Fruit fly (Drosophila melanogaster) ovary, adult (tissue): ENCODE measurements around the gene Scox.
A peak's percentile ranks its signal among the peaks of the same experiment; 100 is the strongest.

Experiments
- CG17801 ChIP-seq: fragments of 200-800 bp; optimal IDR thresholded peaks from 2 replicates; lab custom pipeline; 2019; ENCODE audit warnings: missing biosample characterization, mild to moderate bottlenecking, missing genetic modification characterization, moderate library complexity; ENCODE audit not compliant: partially characterized antibody

The Scox gene

DNA sequence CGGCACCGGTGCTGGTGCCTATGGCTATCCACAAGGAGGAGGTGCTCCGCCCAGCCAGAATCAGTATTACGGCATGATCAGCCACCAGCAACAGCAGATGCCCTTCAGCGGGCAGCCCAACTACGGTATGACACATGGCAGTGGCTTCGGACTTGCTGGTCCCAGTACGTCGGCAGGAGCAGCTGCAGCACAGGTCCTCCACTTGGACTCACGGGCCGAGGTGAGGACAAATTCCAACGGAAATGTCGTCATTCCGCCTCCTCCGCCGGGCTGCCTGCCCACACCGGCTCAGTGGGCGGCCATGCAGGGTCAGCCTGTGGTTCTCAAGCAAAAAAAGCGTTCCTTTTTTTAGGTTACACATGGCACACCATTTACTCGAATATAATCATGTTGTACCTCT is 2.8 kb downstream of the Scox start:
- TF ChIP-seq CG17801 (GFP tag; lab: Kevin White, UChicago) = no peak

DNA sequence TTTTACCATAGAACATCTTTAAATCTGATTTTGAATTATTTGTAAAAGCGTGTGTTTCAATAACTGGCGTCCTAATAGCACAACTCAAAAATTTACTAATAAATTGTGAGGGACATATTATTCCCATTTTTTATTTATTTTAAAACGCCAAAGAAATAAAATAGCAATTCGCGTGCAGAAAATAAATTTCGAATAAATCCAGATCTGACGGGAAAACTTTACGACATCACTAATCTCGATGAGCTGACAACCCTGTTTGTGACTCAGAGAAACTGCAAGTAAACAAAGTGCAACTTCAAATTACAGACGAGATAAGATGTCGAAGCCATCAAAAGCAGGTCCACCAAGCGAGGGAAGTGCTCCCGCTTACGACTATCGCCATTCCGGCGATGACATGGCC is 3.3 kb downstream of the Scox start, which contains the start of gene CG34125:
Gene CG34125 (plus strand): TSS at position 254 of the 400 bp plus-strand sequence.
- peak; percentile 13 for TF ChIP-seq CG17801 (GFP tag; lab: Kevin White, UChicago)

DNA sequence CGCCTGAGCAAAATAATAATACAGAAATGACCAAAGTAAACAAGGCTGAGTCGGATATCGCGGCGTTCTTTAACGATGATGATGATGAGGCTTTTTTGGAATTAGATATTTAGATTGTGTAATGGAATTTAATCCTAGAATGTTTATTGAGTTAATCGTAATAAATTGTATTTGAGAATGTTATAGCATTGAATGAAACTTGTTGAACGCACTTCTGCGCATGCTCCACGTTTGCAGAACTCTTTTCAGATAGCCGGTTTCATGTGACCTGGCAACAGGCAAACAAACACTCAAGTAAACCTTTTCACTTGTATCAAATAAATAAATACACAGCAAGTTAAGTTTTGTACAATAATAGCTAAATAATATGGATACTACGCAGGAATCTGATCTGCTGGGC is 10.6 kb downstream of the Scox start, which contains the start of gene CG34124:
Gene CG34124 (plus strand): TSS at position 301 of the 400 bp plus-strand sequence.
- no peak for TF ChIP-seq CG17801 (GFP tag; lab: Kevin White, UChicago)

DNA sequence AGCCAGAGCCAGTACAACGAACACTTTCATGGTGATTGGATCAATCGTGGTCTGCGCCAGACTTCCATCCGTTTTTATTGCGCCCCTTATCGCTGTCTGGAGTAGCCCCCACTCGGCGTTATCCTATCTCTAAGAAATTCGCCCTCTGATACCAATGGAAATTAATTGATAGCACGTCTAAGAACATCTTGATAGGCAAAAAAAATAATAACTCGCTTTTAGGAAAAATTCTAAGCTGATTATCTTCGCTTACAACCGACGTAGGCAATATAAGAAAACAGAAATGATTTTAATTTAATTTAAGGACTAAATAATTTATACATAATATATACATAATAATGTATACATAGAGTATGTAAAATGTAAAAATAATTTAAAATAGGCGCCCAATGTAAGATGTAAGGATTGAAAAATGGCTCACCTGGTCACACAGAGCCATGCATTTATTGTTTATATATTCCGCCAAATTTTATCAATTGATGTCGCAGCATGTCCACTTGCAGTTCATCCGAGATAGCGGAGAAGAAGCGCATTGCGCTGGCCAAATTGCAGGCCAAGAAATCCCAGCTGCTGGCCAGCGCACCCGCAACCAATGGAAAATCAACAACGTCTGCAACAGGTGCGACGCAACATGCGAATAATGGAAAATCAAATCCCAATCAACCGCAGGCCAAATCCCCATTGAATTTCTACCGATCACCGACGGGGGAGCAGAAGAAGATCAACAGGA is 13.5 kb downstream of the Scox start, which contains the start of the genes Jon25Bi and Marcal1:
Gene Jon25Bi (minus strand): TSS at position 51 of the 730 bp plus-strand sequence.
Gene Marcal1 (plus strand): TSS at position 416 of the 730 bp plus-strand sequence.
- TF ChIP-seq CG17801 (GFP tag; lab: Kevin White, UChicago) = no peak

DNA sequence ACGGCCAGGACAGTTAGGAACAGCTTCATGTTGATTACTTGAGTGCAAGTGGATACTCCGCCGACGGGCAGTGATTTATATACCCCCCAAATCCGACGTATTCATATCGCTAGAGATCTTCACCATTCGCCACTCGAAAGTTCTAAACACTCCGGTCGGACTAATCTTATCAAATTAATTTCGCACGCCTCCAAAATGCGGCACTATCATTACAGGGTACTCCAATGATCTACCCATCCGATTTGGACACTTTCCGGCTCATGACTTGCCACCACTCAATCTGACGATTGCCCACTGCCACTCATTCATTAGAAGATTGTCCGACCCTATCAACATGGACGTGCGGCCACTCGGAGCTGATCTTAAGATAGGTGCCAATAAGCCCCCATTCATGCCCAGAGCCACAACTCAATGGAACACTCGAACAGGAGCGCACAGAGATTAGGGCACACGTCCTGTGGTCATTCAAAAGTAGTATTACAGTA is 15.6 kb downstream of the Scox start, which contains the start of gene Jon25Bii:
Gene Jon25Bii (minus strand): TSS at position 51 of the 485 bp plus-strand sequence.
- no peak for TF ChIP-seq CG17801 (GFP tag; lab: Kevin White, UChicago)

DNA sequence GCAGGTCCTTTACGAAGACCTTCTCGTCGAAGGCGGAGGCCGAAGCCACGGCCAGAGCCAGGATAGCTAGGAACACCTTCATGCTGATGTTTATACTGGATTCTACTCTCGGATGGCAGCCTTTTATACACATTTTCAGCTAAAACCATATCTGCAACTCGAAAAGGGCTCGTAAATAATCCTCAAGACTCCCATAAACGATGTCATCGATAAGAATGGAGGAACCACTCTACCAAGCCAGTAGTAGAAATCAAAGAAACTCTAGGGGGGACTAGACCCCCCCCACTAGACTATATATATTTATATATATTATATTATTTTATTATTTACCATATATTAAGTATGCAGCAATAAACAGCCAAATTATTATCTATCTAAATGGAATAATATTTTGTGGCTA is 18.1 kb downstream of the Scox start, which contains the start of gene Jon25Biii:
Gene Jon25Biii (minus strand): TSS at position 101 of the 400 bp plus-strand sequence.
- no peak for TF ChIP-seq CG17801 (GFP tag; lab: Kevin White, UChicago)

DNA sequence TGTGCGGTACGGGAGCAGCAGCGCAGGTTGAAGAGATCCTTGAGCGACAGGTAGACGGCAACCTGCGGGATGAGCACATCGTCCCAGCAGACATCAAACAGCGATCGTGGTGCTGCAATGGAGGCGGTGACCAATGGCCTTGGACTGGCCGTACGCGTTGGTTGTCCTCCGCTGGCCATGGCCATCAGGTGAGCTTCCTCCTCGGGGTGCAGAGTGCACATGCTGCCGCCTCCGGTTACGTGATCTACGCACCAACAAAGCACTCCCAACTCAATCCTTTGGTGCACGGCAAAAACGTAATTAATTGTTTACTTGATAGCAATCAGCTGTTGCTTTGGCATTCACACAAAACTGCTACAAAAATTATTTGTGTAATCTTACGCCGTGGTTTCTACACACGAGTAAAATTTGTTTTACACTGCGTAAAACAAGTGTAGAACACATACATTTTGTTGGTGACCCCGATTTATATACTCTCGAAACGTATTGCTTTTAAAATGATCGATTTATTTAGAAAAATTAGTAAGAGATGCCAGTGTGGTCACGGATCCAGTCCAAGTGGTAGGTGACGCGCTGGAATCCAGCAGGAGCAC is 19.2 kb downstream of the Scox start, which contains the start of gene jet:
Gene jet (minus strand): TSS at position 332 of the 593 bp plus-strand sequence.
- no peak for TF ChIP-seq CG17801 (GFP tag; lab: Kevin White, UChicago)

DNA sequence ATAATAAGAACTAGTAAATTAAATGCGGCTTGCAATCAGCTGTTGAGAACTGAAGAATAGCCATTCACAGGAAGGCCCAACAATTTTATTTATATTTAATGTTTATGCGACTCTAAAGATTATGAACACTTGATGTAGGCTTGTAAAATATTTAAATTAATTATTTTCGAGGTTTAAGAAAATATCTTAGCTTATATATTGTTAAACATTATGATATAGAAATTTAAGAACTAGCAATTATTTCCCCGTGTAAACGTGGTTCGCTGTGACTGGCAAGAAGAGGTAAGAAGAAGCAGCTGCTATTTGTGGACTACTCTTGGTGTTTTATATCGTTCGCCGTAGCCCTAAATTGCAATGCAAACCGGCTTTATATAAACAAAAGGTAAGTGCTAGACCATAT is 23.4 kb downstream of the Scox start, which contains the start of the genes mRpL24 and betaggt-I:
Gene mRpL24 (minus strand): TSS at position 62 of the 400 bp plus-strand sequence.
Gene betaggt-I (plus strand): TSS at position 280 of the 400 bp plus-strand sequence.
- TF ChIP-seq CG17801 (GFP tag; lab: Kevin White, UChicago) = peak; percentile 98

DNA sequence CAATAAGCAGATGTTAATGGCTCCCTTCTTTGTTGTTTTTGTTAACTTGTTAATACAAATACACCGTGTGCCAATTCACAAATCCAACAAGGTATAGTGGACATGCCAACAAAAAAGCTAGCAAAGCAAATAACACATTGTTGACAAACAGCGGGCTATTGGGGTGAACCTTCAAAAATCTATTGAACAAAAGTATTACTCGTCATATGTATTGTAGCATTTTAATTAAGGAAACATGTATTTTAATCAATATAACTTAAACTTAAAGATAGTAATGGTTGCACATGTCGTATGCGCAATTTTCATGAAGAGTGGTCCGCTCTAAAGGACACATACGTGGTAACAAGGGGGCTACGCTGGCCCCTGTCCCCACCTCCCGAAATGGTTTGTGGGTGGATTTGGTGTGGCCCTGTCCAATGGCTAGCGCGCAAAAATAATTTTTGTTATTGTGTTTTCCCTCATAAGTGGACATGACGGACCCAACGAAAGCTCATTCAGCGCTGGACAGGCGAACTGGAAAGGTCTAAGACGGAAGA is 26.4 kb downstream of the Scox start, which contains the start of gene synr:
Gene synr (plus strand): TSS at position 486 of the 536 bp plus-strand sequence.
- TF ChIP-seq CG17801 (GFP tag; lab: Kevin White, UChicago) = no peak

DNA sequence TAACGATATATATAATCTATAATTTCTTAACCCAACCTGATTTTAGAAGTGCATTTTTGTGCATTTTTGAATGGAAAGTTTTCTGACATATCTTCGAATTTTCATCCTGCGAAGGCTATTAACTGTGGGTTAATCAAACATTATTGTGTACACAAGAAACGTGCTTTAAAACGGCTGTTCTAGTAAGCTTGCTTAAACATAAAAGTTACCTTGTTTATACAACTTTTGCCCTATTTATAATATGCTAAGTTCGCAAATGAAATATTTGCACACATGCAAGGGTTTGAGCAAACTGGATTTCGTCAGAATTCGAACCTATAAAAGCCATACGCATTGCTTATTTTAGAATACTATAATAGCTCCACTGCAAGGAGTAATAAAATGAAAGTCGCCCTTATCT is 31.7 kb downstream of the Scox start, which contains the start of gene Sgs1:
Gene Sgs1 (plus strand): TSS at position 350 of the 400 bp plus-strand sequence.
- no peak for TF ChIP-seq CG17801 (GFP tag; lab: Kevin White, UChicago)

DNA sequence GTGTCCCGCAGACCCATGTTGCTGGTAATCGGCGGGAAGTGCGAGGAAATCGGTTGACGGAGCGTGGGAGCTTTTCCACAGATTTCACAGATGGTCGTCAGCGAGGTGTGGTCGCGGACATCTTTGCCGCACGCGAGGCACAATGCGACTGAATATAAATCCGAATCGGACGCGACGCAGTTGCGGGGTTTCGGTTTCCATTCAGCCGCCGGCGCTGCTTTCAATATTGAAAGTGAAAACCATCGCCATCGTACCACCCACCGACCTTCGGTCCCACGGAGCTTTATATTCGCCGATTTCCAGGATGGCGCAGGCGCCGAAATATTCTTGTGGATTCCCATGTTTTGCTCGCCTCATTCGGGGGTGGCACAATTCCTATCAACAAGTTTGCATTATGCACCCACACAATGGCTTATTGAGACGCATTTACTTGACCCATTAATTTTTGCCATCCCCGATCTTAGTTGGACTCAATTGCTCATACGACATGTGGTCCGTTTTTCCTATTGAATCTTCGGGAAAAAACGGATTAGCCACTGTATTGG is 32.3 kb downstream of the Scox start, which contains the start of gene hoe2:
Gene hoe2 (minus strand): TSS at position 126 of the 545 bp plus-strand sequence.
- no peak for TF ChIP-seq CG17801 (GFP tag; lab: Kevin White, UChicago)

DNA sequence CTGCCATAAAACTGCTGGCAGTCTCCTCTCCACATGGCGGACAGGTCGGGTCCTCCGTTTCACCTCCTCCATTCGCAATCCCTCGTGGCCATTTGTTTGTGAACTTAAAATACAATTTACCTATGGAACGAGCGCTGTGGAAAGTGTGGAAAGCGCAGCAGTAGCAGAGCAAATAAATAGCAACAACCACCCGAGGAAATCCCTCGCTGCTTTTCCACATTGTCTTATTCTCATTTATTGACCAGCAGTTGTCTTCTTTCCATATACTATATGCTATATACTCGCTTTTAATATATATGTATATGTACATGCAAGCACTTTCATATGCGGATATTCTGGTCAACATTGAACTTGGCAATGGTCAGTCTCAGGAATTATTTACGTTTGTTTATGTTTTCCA is 36.5 kb downstream of the Scox start, which contains the start of gene hoe1:
Gene hoe1 (minus strand): TSS at position 101 of the 400 bp plus-strand sequence.
- no peak for TF ChIP-seq CG17801 (GFP tag; lab: Kevin White, UChicago)

DNA sequence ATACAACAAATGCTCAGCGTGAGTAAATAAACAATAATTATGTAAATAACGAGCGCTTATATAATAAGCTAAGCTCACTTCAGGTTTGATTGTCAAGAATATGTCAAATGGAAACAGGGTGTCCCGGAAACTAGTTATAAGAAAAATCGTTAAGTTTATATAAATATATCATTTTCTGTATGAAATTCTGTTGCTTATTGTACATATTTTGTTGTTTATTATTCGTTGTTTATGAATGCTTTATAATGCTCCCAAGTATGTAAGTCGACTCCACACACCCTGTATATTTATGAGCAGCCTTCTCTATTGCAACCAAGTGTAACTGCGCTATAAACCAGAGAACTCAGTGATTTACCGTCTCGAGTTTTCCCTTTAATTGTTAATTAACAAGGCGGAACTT is 38.2 kb downstream of the Scox start:
- TF ChIP-seq CG17801 (GFP tag; lab: Kevin White, UChicago) = no peak

DNA sequence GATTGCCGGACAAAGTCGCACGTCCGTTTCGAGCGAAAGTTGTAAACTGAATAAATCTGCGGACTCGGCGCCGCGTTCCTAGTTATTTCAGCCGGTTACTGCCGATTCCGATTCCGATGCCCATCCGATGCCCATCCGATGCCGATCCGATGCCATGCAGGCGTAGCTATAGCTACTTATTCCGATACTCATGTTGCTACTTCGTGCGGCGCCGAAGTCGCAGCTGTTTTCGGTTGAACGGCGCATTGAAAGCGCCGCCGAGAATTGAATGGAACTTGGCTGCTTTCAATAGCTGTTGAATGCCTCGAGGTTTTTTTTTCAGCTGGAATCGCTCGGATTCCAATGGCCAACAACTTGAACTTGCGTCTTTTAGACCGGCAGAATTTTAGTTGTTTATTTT is 40.4 kb downstream of the Scox start:
- TF ChIP-seq CG17801 (GFP tag; lab: Kevin White, UChicago) = no peak
